Worm (Caenorhabditis elegans) whole organism, L4/young adult: ENCODE data around the gene cha-1.

ENCODE experiments used
- dao-5 ChIP-seq: sonication (generic microtip); optimal IDR thresholded peaks from 2 replicates; lab custom pipeline; 2016; ENCODE audit warnings: missing genotype, missing genetic modification characterization, moderate library complexity, missing compliant biosample characterization
- him-1 ChIP-seq: sonication (generic microtip); optimal IDR thresholded peaks from 2 replicates; lab custom pipeline; 2016; ENCODE audit warnings: missing genotype, missing genetic modification reagents, missing genetic modification characterization, missing compliant biosample characterization

ce11 chrIV:3633254-3633653, 8.8 kb upstream of the cha-1 start, which contains the start of gene ZC416.2:
- TF ChIP-seq dao-5 (tag; lab: Kevin White, UChicago) (no peak), him-1 (tag; lab: Kevin White, UChicago) (no peak)
